Fruit fly (Drosophila melanogaster) whole organism, wandering third instar larva: ENCODE measurements around the gene Nhe3.

Experiments used
- Abd-B ChIP-seq: fragments of >200 bp; optimal IDR thresholded peaks from 2 replicates; lab custom pipeline; 2017; ENCODE audit warnings: missing biosample characterization, missing genetic modification characterization
- Dfd ChIP-seq: fragments of >200 bp; optimal IDR thresholded peaks from 2 replicates; lab custom pipeline; 2017; ENCODE audit warnings: missing biosample characterization, missing genetic modification characterization
- GATAd ChIP-seq: sonication (Bioruptor generic); optimal IDR thresholded peaks from 2 replicates; lab custom pipeline; 2016; ENCODE audit warnings: missing biosample characterization, missing genetic modification characterization
- HLH106 ChIP-seq: fragments of 200-800 bp; optimal IDR thresholded peaks from 3 replicates; lab custom pipeline; 2019; ENCODE audit warnings: missing biosample characterization, mild to moderate bottlenecking, missing genetic modification characterization, moderate library complexity
- Hr78 ChIP-seq: fragments of >200 bp; optimal IDR thresholded peaks from 2 replicates; lab custom pipeline; 2017; ENCODE audit warnings: missing biosample characterization, missing genetic modification characterization
- Myc ChIP-seq: fragments of >200 bp; optimal IDR thresholded peaks from 2 replicates; lab custom pipeline; 2017
- OdsH ChIP-seq: fragments of 200-800 bp; sonication (Bioruptor generic); optimal IDR thresholded peaks from 2 replicates; lab custom pipeline; 2016; ENCODE audit warnings: missing biosample characterization, mild to moderate bottlenecking, missing genetic modification characterization
- Rel ChIP-seq, 2 experiments: fragments of 200-800 bp; sonication (Bioruptor generic) in 1 of 2; optimal IDR thresholded peaks; 2 replicates in 1 of 2; 3 replicates in 1 of 2; lab custom pipeline; 2016 to 2019; ENCODE audit warnings: mild to moderate bottlenecking in 2 of 2, missing biosample characterization in 2 of 2, missing genetic modification characterization in 2 of 2, moderate library complexity in 1 of 2
- Sp1 ChIP-seq: fragments of 200-800 bp; sonication (Bioruptor generic); optimal IDR thresholded peaks from 3 replicates; lab custom pipeline; 2019; ENCODE audit warnings: missing biosample characterization, mild to moderate bottlenecking, missing genetic modification characterization, moderate library complexity
- br ChIP-seq: fragments of 200-800 bp; sonication (Bioruptor generic); optimal IDR thresholded peaks from 2 replicates; lab custom pipeline; 2016; ENCODE audit warnings: missing biosample characterization, missing genetic modification characterization
- fru ChIP-seq: fragments of 200-800 bp; sonication (Bioruptor generic); optimal IDR thresholded peaks from 3 replicates; lab custom pipeline; 2016; ENCODE audit warnings: missing biosample characterization, mild to moderate bottlenecking, missing genetic modification characterization
- lola ChIP-seq: fragments of >200 bp; optimal IDR thresholded peaks from 2 replicates; lab custom pipeline; 2017; ENCODE audit warnings: missing biosample characterization, missing genetic modification characterization
- pan ChIP-seq: fragments of >200 bp; optimal IDR thresholded peaks from 2 replicates; lab custom pipeline; 2017
- psq ChIP-seq: fragments of 200-800 bp; sonication (Bioruptor generic); optimal IDR thresholded peaks from 3 replicates; lab custom pipeline; 2017; ENCODE audit warnings: missing biosample characterization, mild to moderate bottlenecking, missing genetic modification characterization, moderate library complexity

DNA sequence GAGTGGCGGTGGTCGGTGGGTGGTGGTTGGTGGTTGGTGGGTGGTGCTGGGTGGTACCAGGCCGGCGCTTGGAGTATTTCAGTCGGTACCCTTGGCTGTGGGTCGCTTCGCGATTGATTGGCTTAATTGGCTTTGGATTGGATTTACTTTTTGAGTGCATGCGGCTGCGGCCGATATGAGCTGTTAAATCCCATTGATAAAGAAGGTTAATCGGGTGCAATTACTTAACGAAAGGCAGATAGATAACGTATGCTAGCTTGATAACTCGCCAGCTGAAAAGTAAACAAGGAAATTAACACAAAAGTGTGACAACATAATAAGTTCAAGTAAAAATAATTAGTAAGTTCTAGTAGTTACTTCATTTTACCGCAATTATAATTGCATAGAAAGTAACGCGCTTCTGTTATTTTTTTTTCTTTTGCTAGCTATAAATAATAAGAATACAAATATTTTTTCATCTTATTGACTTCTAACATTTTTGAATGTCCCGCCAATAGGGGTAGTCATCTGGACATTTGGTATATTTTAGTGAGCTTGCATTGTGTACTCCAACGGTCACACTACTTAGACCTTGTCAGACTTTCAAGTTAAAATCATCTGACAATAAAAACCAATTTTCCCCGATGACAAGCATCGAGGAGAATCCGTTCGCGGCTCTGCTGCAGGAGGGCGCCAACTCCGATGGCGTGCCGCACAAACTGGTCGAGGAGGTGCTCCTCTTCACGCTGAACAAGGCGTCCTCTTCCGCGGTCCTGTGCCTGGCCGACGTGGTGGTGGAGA lies 26.0 kb downstream of the Nhe3 start, which contains the start of the genes CG31636 and Ube4A:
- TF ChIP-seq Hr78 (GFP tag; lab: Kevin White, UChicago) (no peak), Rel (GFP tag; optimal IDR thresholded peaks at IDR 0.05; lab: Kevin White, UChicago) (no peak), Rel (tag; optimal IDR thresholded peaks at IDR 0.05; lab: Kevin White, UChicago) (peak; percentile 51), br (GFP tag; lab: Kevin White, UChicago) (no peak), lola (GFP tag; lab: Kevin White, UChicago) (no peak), psq (GFP tag; lab: Kevin White, UChicago) (no peak), Sp1 (no peak), Abd-B (GFP tag; lab: Kevin White, UChicago) (no peak), fru (GFP tag; lab: Kevin White, UChicago) (no peak), GATAd (GFP tag; lab: Kevin White, UChicago) (no peak), Myc (no peak), Dfd (no peak), HLH106 (tag; lab: Kevin White, UChicago) (no peak), OdsH (GFP tag; lab: Kevin White, UChicago) (no peak), pan (no peak)
